Worm (Caenorhabditis elegans) whole organism, mixed stage, embryonic: ENCODE results near the gene F42A9.11.

ENCODE experiments used
- M03D4.4 ChIP-seq: sonication (generic microtip); optimal IDR thresholded peaks from 2 replicates; lab custom pipeline; 2017; ENCODE audit warnings: mild to moderate bottlenecking, missing genetic modification characterization, missing compliant biosample characterization
- bed-3 ChIP-seq: fragments of 200-800 bp; sonication (Bioruptor generic); optimal IDR thresholded peaks from 3 replicates; lab custom pipeline; 2018; ENCODE audit warnings: mild to moderate bottlenecking, missing genetic modification characterization, moderate library complexity, missing compliant biosample characterization
- blmp-1 ChIP-seq: fragments of 150-350 bp; optimal IDR thresholded peaks from 2 replicates; lab custom pipeline; 2014; ENCODE audit warnings: missing biosample characterization, missing genetic modification characterization
- ceh-43 ChIP-seq: fragments of 200-800 bp; sonication (Bioruptor generic); optimal IDR thresholded peaks from 2 replicates; lab custom pipeline; 2018; ENCODE audit warnings: mild to moderate bottlenecking, missing genetic modification characterization, moderate library complexity, missing compliant biosample characterization
- ceh-83 ChIP-seq: fragments of 200-800 bp; sonication (Bioruptor generic); optimal IDR thresholded peaks from 2 replicates; lab custom pipeline; 2018; ENCODE audit warnings: mild to moderate bottlenecking, missing genetic modification characterization, missing compliant biosample characterization
- cnd-1 ChIP-seq: fragments of 200-800 bp; sonication (Bioruptor generic); optimal IDR thresholded peaks from 2 replicates; lab custom pipeline; 2018; ENCODE audit warnings: mild to moderate bottlenecking, missing genetic modification characterization, missing compliant biosample characterization
- drap-1 ChIP-seq: fragments of 200-800 bp; sonication (Bioruptor generic); optimal IDR thresholded peaks from 3 replicates; lab custom pipeline; 2018; ENCODE audit warnings: mild to moderate bottlenecking, missing genetic modification characterization, missing compliant biosample characterization
- elt-3 ChIP-seq: fragments of 150-350 bp; optimal IDR thresholded peaks from 2 replicates; lab custom pipeline; 2014; ENCODE audit warnings: missing biosample characterization, missing genetic modification characterization
- flh-1 ChIP-seq: fragments of 200-800 bp; sonication (Bioruptor generic); optimal IDR thresholded peaks from 2 replicates; lab custom pipeline; 2018; ENCODE audit warnings: mild to moderate bottlenecking, missing genetic modification characterization, moderate library complexity, missing compliant biosample characterization
- ham-2 ChIP-seq: fragments of 200-800 bp; sonication (Bioruptor generic); optimal IDR thresholded peaks from 2 replicates; lab custom pipeline; 2018; ENCODE audit warnings: mild to moderate bottlenecking, missing genetic modification characterization, missing compliant biosample characterization
- hlh-1 ChIP-seq: fragments of 150-350 bp; optimal IDR thresholded peaks from 2 replicates; lab custom pipeline; 2014; ENCODE audit warnings: missing biosample characterization, missing genetic modification reagents, missing genetic modification characterization
- lin-13 ChIP-seq: fragments of 150-350 bp; optimal IDR thresholded peaks from 2 replicates; lab custom pipeline; 2014; ENCODE audit warnings: missing biosample characterization, missing genetic modification characterization
- lin-32 ChIP-seq: fragments of 200-800 bp; sonication (Bioruptor generic); optimal IDR thresholded peaks from 2 replicates; lab custom pipeline; 2018; ENCODE audit warnings: mild to moderate bottlenecking, missing genetic modification characterization, missing compliant biosample characterization
- lsy-2 ChIP-seq: fragments of 150-350 bp; optimal IDR thresholded peaks from 2 replicates; lab custom pipeline; 2014; ENCODE audit warnings: missing biosample characterization, missing genetic modification characterization
- mep-1 ChIP-seq: fragments of 150-350 bp; optimal IDR thresholded peaks from 2 replicates; lab custom pipeline; 2017; ENCODE audit warnings: missing biosample characterization, missing genetic modification reagents, missing genetic modification characterization, inconsistent platforms
- mls-2 ChIP-seq: sonication (generic microtip); optimal IDR thresholded peaks from 2 replicates; lab custom pipeline; 2016; ENCODE audit warnings: mild to moderate bottlenecking, missing genetic modification characterization, moderate library complexity, missing compliant biosample characterization
- nhr-12 ChIP-seq: fragments of 150-350 bp; optimal IDR thresholded peaks from 2 replicates; lab custom pipeline; 2014; ENCODE audit warnings: missing biosample characterization, missing genetic modification characterization
- nhr-2 ChIP-seq: fragments of 150-350 bp; optimal IDR thresholded peaks from 2 replicates; lab custom pipeline; 2014; ENCODE audit warnings: missing biosample characterization, missing genetic modification characterization
- nhr-237 ChIP-seq: fragments of 150-350 bp; optimal IDR thresholded peaks from 2 replicates; lab custom pipeline; 2014; ENCODE audit warnings: missing biosample characterization, missing genetic modification characterization
- nhr-28 ChIP-seq: fragments of 150-350 bp; optimal IDR thresholded peaks from 2 replicates; lab custom pipeline; 2014; ENCODE audit warnings: missing biosample characterization, missing genetic modification characterization
- nhr-76 ChIP-seq: sonication (generic microtip); optimal IDR thresholded peaks from 2 replicates; lab custom pipeline; 2017; ENCODE audit warnings: missing biosample characterization, missing genetic modification characterization
- pha-4 ChIP-seq: fragments of 150-350 bp; optimal IDR thresholded peaks from 2 replicates; lab custom pipeline; 2018; ENCODE audit warnings: missing biosample characterization, missing genetic modification reagents, missing genetic modification characterization
- sem-2 ChIP-seq: fragments of 200-800 bp; sonication (Bioruptor generic); optimal IDR thresholded peaks from 2 replicates; lab custom pipeline; 2018; ENCODE audit warnings: mild to moderate bottlenecking, missing genetic modification characterization, missing compliant biosample characterization
- snpc-4 ChIP-seq: fragments of 150-350 bp; optimal IDR thresholded peaks from 2 replicates; lab custom pipeline; 2014; ENCODE audit warnings: missing biosample characterization, missing genetic modification characterization
- sptf-1 ChIP-seq: sonication (generic microtip); optimal IDR thresholded peaks from 2 replicates; lab custom pipeline; 2017; ENCODE audit warnings: mild to moderate bottlenecking, missing genetic modification characterization, moderate library complexity, missing compliant biosample characterization
- tbx-8 ChIP-seq: fragments of 200-800 bp; sonication (Bioruptor generic); optimal IDR thresholded peaks from 2 replicates; lab custom pipeline; 2018; ENCODE audit warnings: mild to moderate bottlenecking, missing genetic modification characterization, moderate library complexity, missing compliant biosample characterization
- unc-120 ChIP-seq: sonication (generic microtip); optimal IDR thresholded peaks from 2 replicates; lab custom pipeline; 2017; ENCODE audit warnings: missing genetic modification characterization, missing compliant biosample characterization; ENCODE audit not compliant: poor library complexity, severe bottlenecking
- unc-39 ChIP-seq: fragments of 150-350 bp; optimal IDR thresholded peaks from 2 replicates; lab custom pipeline; 2014; ENCODE audit warnings: missing biosample characterization, missing genetic modification characterization
- unc-62 ChIP-seq: fragments of 150-350 bp; optimal IDR thresholded peaks from 2 replicates; lab custom pipeline; 2014; ENCODE audit warnings: missing biosample characterization, missing genetic modification reagents, missing genetic modification characterization
- zip-8 ChIP-seq: fragments of 150-350 bp; optimal IDR thresholded peaks from 2 replicates; lab custom pipeline; 2014; ENCODE audit warnings: missing biosample characterization, missing genetic modification characterization

F42A9.11 gene

ce11 chrIV:8627328-8627727 is at the start of gene F42A9.11:
F42A9.11 (plus strand) TSS chrIV:8627637.
- no peak for TF ChIP-seq nhr-2
- TF ChIP-seq hlh-1 (tag; lab: Kevin White, UChicago), result peak; percentile 6

- no peak for TF ChIP-seq drap-1 (GFP tag; lab: Kevin White, UChicago)
- no peak for TF ChIP-seq sptf-1
- TF ChIP-seq blmp-1 (tag; lab: Kevin White, UChicago), result no peak
- TF ChIP-seq nhr-12 (tag; lab: Kevin White, UChicago), result no peak
- TF ChIP-seq lin-32, result no peak
- no peak for TF ChIP-seq elt-3
- no peak for TF ChIP-seq nhr-28 (tag; lab: Kevin White, UChicago)
- TF ChIP-seq lsy-2 (tag; lab: Kevin White, UChicago), result no peak
- TF ChIP-seq ceh-83 (GFP tag; lab: Kevin White, UChicago), result no peak
- TF ChIP-seq M03D4.4 (tag; lab: Kevin White, UChicago), result no peak
- no peak for TF ChIP-seq mls-2 (tag; lab: Kevin White, UChicago)
- no peak for TF ChIP-seq unc-39 (tag; lab: Kevin White, UChicago)
- no peak for TF ChIP-seq tbx-8 (GFP tag; lab: Kevin White, UChicago)
- no peak for TF ChIP-seq ceh-43 (GFP tag; lab: Kevin White, UChicago)
- TF ChIP-seq snpc-4, result no peak
These were observed 42.1 kb upstream of the F42A9.11 start, which contains the start of gene catp-7 for ce11 chrIV:8585076-8586033. catp-7 (plus strand) TSS chrIV:8585983.

ce11 chrIV:8587057-8587456 is 40.4 kb upstream of the F42A9.11 start:
- TF ChIP-seq mep-1 (tag; lab: Kevin White, UChicago) (no peak), pha-4 (no peak), nhr-12 (tag; lab: Kevin White, UChicago) (no peak), snpc-4 (no peak), nhr-2 (no peak), flh-1 (GFP tag; lab: Kevin White, UChicago) (no peak), hlh-1 (tag; lab: Kevin White, UChicago) (peak; percentile 8), lin-13 (no peak), zip-8 (tag; lab: Kevin White, UChicago) (no peak), unc-120 (tag; lab: Kevin White, UChicago) (peak; percentile 44), unc-62 (GFP tag; lab: Kevin White, UChicago) (peak; percentile 88), ceh-43 (GFP tag; lab: Kevin White, UChicago) (no peak), nhr-237 (tag; lab: Kevin White, UChicago) (peak; percentile 26), blmp-1 (tag; lab: Kevin White, UChicago) (no peak), lsy-2 (tag; lab: Kevin White, UChicago) (no peak)

DNA sequence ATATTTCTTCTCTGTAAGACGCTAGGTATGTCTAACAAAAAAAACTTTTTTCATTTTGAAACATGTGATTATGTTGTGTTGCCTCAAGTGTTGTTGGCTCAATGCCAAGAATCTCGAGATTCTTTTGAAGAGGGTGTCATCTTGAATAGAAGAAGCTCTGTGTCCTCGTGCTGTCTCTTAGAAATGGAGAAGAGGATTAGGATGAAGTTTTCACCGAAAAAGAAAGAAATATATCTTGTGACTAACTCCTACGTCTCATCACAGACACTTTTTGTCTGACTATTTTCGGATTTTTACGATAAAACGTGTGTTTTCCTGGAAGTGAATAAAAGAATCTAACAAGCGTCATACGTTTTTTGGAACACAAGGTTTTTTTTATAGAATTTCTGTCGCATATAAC is 39.8 kb upstream of the F42A9.11 start:
- TF ChIP-seq unc-62 (GFP tag; lab: Kevin White, UChicago) (no peak), nhr-2 (no peak), lin-32 (no peak), zip-8 (tag; lab: Kevin White, UChicago) (no peak)

DNA sequence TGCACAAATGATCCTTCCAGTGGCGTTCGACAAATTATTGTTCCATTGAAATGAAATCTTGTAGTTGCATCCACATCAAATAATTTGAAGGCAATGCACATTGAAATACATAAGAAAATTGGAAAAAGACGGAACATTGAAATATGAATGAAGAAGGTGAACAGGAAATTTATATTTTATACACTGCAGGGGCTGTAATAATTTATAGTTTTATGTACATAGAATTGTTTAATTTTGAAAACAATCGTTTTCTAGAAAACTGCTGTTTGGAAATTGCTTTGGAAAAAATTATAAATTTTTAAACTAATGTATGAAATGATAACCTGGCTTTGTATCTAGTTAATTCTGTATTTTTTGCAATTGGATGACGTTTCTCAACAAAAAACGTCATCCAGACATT is 32.1 kb upstream of the F42A9.11 start, which contains the start of gene Y59H11AR.3:
TSS of gene Y59H11AR.3 (minus strand) at position 101 of the 400 bp plus-strand sequence.
- no peak for TF ChIP-seq hlh-1 (tag; lab: Kevin White, UChicago)
- no peak for TF ChIP-seq ceh-83 (GFP tag; lab: Kevin White, UChicago)
- TF ChIP-seq unc-62 (GFP tag; lab: Kevin White, UChicago), result no peak
- TF ChIP-seq bed-3 (GFP tag; lab: Kevin White, UChicago), result no peak
- no peak for TF ChIP-seq elt-3
- TF ChIP-seq flh-1 (GFP tag; lab: Kevin White, UChicago), result no peak
- no peak for TF ChIP-seq tbx-8 (GFP tag; lab: Kevin White, UChicago)
- TF ChIP-seq blmp-1 (tag; lab: Kevin White, UChicago), result no peak
- no peak for TF ChIP-seq ham-2 (GFP tag; lab: Kevin White, UChicago)
- TF ChIP-seq lsy-2 (tag; lab: Kevin White, UChicago), result no peak
- TF ChIP-seq mep-1 (tag; lab: Kevin White, UChicago), result no peak
- TF ChIP-seq nhr-237 (tag; lab: Kevin White, UChicago), result no peak
- TF ChIP-seq cnd-1 (tag; lab: Kevin White, UChicago), result no peak
- TF ChIP-seq drap-1 (GFP tag; lab: Kevin White, UChicago), result no peak
- no peak for TF ChIP-seq lin-13
- no peak for TF ChIP-seq M03D4.4 (tag; lab: Kevin White, UChicago)
- no peak for TF ChIP-seq sem-2 (GFP tag; lab: Kevin White, UChicago)
- TF ChIP-seq nhr-76 (tag; lab: Kevin White, UChicago), result no peak
- no peak for TF ChIP-seq nhr-2
- TF ChIP-seq, all 35 proteins: peak for 0
